Worm (Caenorhabditis elegans) whole organism, midembryonic: ENCODE data around the gene dmsr-15.

Experiments used
- cog-1 ChIP-seq: sonication (generic microtip); optimal IDR thresholded peaks from 2 replicates; lab custom pipeline; 2016; ENCODE audit warnings: missing genetic modification characterization, missing compliant biosample characterization
- flt-1 ChIP-seq: fragments of 200-800 bp; sonication (Bioruptor generic); IDR thresholded peaks from 2 replicates; pipeline ENCODE4 v1.3.6; 2022; ENCODE audit warnings: missing genetic modification characterization, missing compliant biosample characterization
- klf-2 ChIP-seq: fragments of 200-800 bp; sonication (Bioruptor generic); conservative IDR thresholded peaks from 2 replicates; pipeline ENCODE4 v1.3.6; 2022; ENCODE audit warnings: missing genetic modification reagents, missing genetic modification characterization, missing compliant biosample characterization
- med-1 ChIP-seq: sonication (generic microtip); optimal IDR thresholded peaks from 2 replicates; lab custom pipeline; 2017; ENCODE audit warnings: missing genetic modification characterization, mild to moderate bottlenecking, missing compliant biosample characterization, antibody characterized with exemption, missing genetic modification reagents; ENCODE audit not compliant: insufficient read depth
- ref-1 ChIP-seq: fragments of 200-800 bp; sonication (Bioruptor generic); conservative IDR thresholded peaks from 2 replicates; pipeline ENCODE4 v1.3.6; 2022; ENCODE audit warnings: missing genetic modification reagents, missing genetic modification characterization, missing compliant biosample characterization
- tab-1 ChIP-seq: fragments of 200-800 bp; sonication (Bioruptor generic); IDR thresholded peaks from 2 replicates; pipeline ENCODE4 v1.3.6; 2022; ENCODE audit warnings: missing genetic modification characterization, missing compliant biosample characterization
- ztf-23 ChIP-seq: fragments of 200-800 bp; sonication (Bioruptor generic); IDR thresholded peaks from 2 replicates; pipeline ENCODE4 v1.3.6; 2022; ENCODE audit warnings: missing genetic modification reagents, missing genetic modification characterization, missing compliant biosample characterization
- ztf-29 ChIP-seq: fragments of 200-800 bp; sonication (Bioruptor generic); IDR thresholded peaks from 2 replicates; pipeline ENCODE4 v1.3.6; 2022; ENCODE audit warnings: missing genetic modification reagents, missing genetic modification characterization, missing compliant biosample characterization

ce11 chrV:6796264-6796663 lies 32.4 kb downstream of the dmsr-15 start:
- no peak for TF ChIP-seq tab-1 (GFP tag; lab: Robert Waterston, UW)
- no peak for TF ChIP-seq klf-2 (GFP tag; lab: Robert Waterston, UW)
- TF ChIP-seq flt-1 (GFP tag; lab: Robert Waterston, UW) = no peak
- no peak for TF ChIP-seq ref-1 (GFP tag; lab: Robert Waterston, UW)
- TF ChIP-seq med-1 (GFP tag; lab: Kevin White, UChicago) = no peak
- TF ChIP-seq ztf-23 (GFP tag; lab: Robert Waterston, UW) = no peak
- TF ChIP-seq cog-1 (tag; lab: Kevin White, UChicago) = no peak
- no peak for TF ChIP-seq ztf-29 (GFP tag; lab: Robert Waterston, UW)
